Worm (Caenorhabditis elegans) whole organism, mixed stage, embryonic: ENCODE data around the gene moc-2.

Experiments
- M03D4.4 ChIP-seq: sonication (generic microtip); optimal IDR thresholded peaks from 2 replicates; lab custom pipeline; 2017; ENCODE audit warnings: mild to moderate bottlenecking, missing genetic modification characterization, missing compliant biosample characterization
- bed-3 ChIP-seq: fragments of 200-800 bp; sonication (Bioruptor generic); optimal IDR thresholded peaks from 3 replicates; lab custom pipeline; 2018; ENCODE audit warnings: mild to moderate bottlenecking, missing genetic modification characterization, moderate library complexity, missing compliant biosample characterization
- blmp-1 ChIP-seq: fragments of 150-350 bp; optimal IDR thresholded peaks from 2 replicates; lab custom pipeline; 2014; ENCODE audit warnings: missing biosample characterization, missing genetic modification characterization
- ceh-39 ChIP-seq: fragments of 150-350 bp; optimal IDR thresholded peaks from 2 replicates; lab custom pipeline; 2014; ENCODE audit warnings: missing biosample characterization, missing genetic modification characterization
- ceh-43 ChIP-seq: fragments of 200-800 bp; sonication (Bioruptor generic); optimal IDR thresholded peaks from 2 replicates; lab custom pipeline; 2018; ENCODE audit warnings: mild to moderate bottlenecking, missing genetic modification characterization, moderate library complexity, missing compliant biosample characterization
- ceh-83 ChIP-seq: fragments of 200-800 bp; sonication (Bioruptor generic); optimal IDR thresholded peaks from 2 replicates; lab custom pipeline; 2018; ENCODE audit warnings: mild to moderate bottlenecking, missing genetic modification characterization, missing compliant biosample characterization
- ces-1 ChIP-seq: fragments of 150-350 bp; optimal IDR thresholded peaks from 2 replicates; lab custom pipeline; 2014; ENCODE audit warnings: missing biosample characterization, missing genetic modification reagents, missing genetic modification characterization
- cnd-1 ChIP-seq: fragments of 200-800 bp; sonication (Bioruptor generic); optimal IDR thresholded peaks from 2 replicates; lab custom pipeline; 2018; ENCODE audit warnings: mild to moderate bottlenecking, missing genetic modification characterization, missing compliant biosample characterization
- drap-1 ChIP-seq: fragments of 200-800 bp; sonication (Bioruptor generic); optimal IDR thresholded peaks from 3 replicates; lab custom pipeline; 2018; ENCODE audit warnings: mild to moderate bottlenecking, missing genetic modification characterization, missing compliant biosample characterization
- elt-1 ChIP-seq: sonication (generic microtip); optimal IDR thresholded peaks from 2 replicates; lab custom pipeline; 2017; ENCODE audit warnings: missing genetic modification characterization, mild to moderate bottlenecking, missing compliant biosample characterization, antibody characterized with exemption, moderate library complexity, borderline replicate concordance; ENCODE audit not compliant: insufficient read depth
- elt-3 ChIP-seq: fragments of 150-350 bp; optimal IDR thresholded peaks from 2 replicates; lab custom pipeline; 2014; ENCODE audit warnings: missing biosample characterization, missing genetic modification characterization
- flh-1 ChIP-seq: fragments of 200-800 bp; sonication (Bioruptor generic); optimal IDR thresholded peaks from 2 replicates; lab custom pipeline; 2018; ENCODE audit warnings: mild to moderate bottlenecking, missing genetic modification characterization, moderate library complexity, missing compliant biosample characterization
- ham-2 ChIP-seq: fragments of 200-800 bp; sonication (Bioruptor generic); optimal IDR thresholded peaks from 2 replicates; lab custom pipeline; 2018; ENCODE audit warnings: mild to moderate bottlenecking, missing genetic modification characterization, missing compliant biosample characterization
- hlh-1 ChIP-seq: fragments of 150-350 bp; optimal IDR thresholded peaks from 2 replicates; lab custom pipeline; 2014; ENCODE audit warnings: missing biosample characterization, missing genetic modification reagents, missing genetic modification characterization
- lin-13 ChIP-seq: fragments of 150-350 bp; optimal IDR thresholded peaks from 2 replicates; lab custom pipeline; 2014; ENCODE audit warnings: missing biosample characterization, missing genetic modification characterization
- lin-32 ChIP-seq: fragments of 200-800 bp; sonication (Bioruptor generic); optimal IDR thresholded peaks from 2 replicates; lab custom pipeline; 2018; ENCODE audit warnings: mild to moderate bottlenecking, missing genetic modification characterization, missing compliant biosample characterization
- lsy-2 ChIP-seq: fragments of 150-350 bp; optimal IDR thresholded peaks from 2 replicates; lab custom pipeline; 2014; ENCODE audit warnings: missing biosample characterization, missing genetic modification characterization
- mab-5 ChIP-seq: fragments of 150-350 bp; optimal IDR thresholded peaks from 2 replicates; lab custom pipeline; 2014; ENCODE audit warnings: missing biosample characterization, missing genetic modification characterization
- mep-1 ChIP-seq: fragments of 150-350 bp; optimal IDR thresholded peaks from 2 replicates; lab custom pipeline; 2017; ENCODE audit warnings: missing biosample characterization, missing genetic modification reagents, missing genetic modification characterization, inconsistent platforms
- mls-2 ChIP-seq: sonication (generic microtip); optimal IDR thresholded peaks from 2 replicates; lab custom pipeline; 2016; ENCODE audit warnings: mild to moderate bottlenecking, missing genetic modification characterization, moderate library complexity, missing compliant biosample characterization
- nhr-12 ChIP-seq: fragments of 150-350 bp; optimal IDR thresholded peaks from 2 replicates; lab custom pipeline; 2014; ENCODE audit warnings: missing biosample characterization, missing genetic modification characterization
- nhr-2 ChIP-seq: fragments of 150-350 bp; optimal IDR thresholded peaks from 2 replicates; lab custom pipeline; 2014; ENCODE audit warnings: missing biosample characterization, missing genetic modification characterization
- nhr-237 ChIP-seq: fragments of 150-350 bp; optimal IDR thresholded peaks from 2 replicates; lab custom pipeline; 2014; ENCODE audit warnings: missing biosample characterization, missing genetic modification characterization
- nhr-28 ChIP-seq: fragments of 150-350 bp; optimal IDR thresholded peaks from 2 replicates; lab custom pipeline; 2014; ENCODE audit warnings: missing biosample characterization, missing genetic modification characterization
- nhr-76 ChIP-seq: sonication (generic microtip); optimal IDR thresholded peaks from 2 replicates; lab custom pipeline; 2017; ENCODE audit warnings: missing biosample characterization, missing genetic modification characterization
- pha-4 ChIP-seq: fragments of 150-350 bp; optimal IDR thresholded peaks from 2 replicates; lab custom pipeline; 2018; ENCODE audit warnings: missing biosample characterization, missing genetic modification reagents, missing genetic modification characterization
- sem-2 ChIP-seq: fragments of 200-800 bp; sonication (Bioruptor generic); optimal IDR thresholded peaks from 2 replicates; lab custom pipeline; 2018; ENCODE audit warnings: mild to moderate bottlenecking, missing genetic modification characterization, missing compliant biosample characterization
- snpc-4 ChIP-seq: fragments of 150-350 bp; optimal IDR thresholded peaks from 2 replicates; lab custom pipeline; 2014; ENCODE audit warnings: missing biosample characterization, missing genetic modification characterization
- sptf-1 ChIP-seq: sonication (generic microtip); optimal IDR thresholded peaks from 2 replicates; lab custom pipeline; 2017; ENCODE audit warnings: mild to moderate bottlenecking, missing genetic modification characterization, moderate library complexity, missing compliant biosample characterization
- tbx-8 ChIP-seq: fragments of 200-800 bp; sonication (Bioruptor generic); optimal IDR thresholded peaks from 2 replicates; lab custom pipeline; 2018; ENCODE audit warnings: mild to moderate bottlenecking, missing genetic modification characterization, moderate library complexity, missing compliant biosample characterization
- unc-120 ChIP-seq: sonication (generic microtip); optimal IDR thresholded peaks from 2 replicates; lab custom pipeline; 2017; ENCODE audit warnings: missing genetic modification characterization, missing compliant biosample characterization; ENCODE audit not compliant: poor library complexity, severe bottlenecking
- unc-62 ChIP-seq: fragments of 150-350 bp; optimal IDR thresholded peaks from 2 replicates; lab custom pipeline; 2014; ENCODE audit warnings: missing biosample characterization, missing genetic modification reagents, missing genetic modification characterization
- ztf-11 ChIP-seq: fragments of 150-350 bp; optimal IDR thresholded peaks from 2 replicates; lab custom pipeline; 2014; ENCODE audit warnings: missing biosample characterization, missing genetic modification characterization

moc-2 gene

ce11 chrV:6492497-6492896 lies 11.5 kb downstream of the moc-2 start:
- no peak for TF ChIP-seq sem-2 (GFP tag; lab: Kevin White, UChicago)
- no peak for TF ChIP-seq lsy-2 (tag; lab: Kevin White, UChicago)
- TF ChIP-seq ceh-43 (GFP tag; lab: Kevin White, UChicago) = no peak
- no peak for TF ChIP-seq bed-3

- TF ChIP-seq nhr-12 (tag; lab: Kevin White, UChicago) = no peak
- no peak for TF ChIP-seq ceh-39 (tag; lab: Kevin White, UChicago)
- no peak for TF ChIP-seq lin-13
- no peak for TF ChIP-seq ces-1 (GFP tag; lab: Kevin White, UChicago)
- no peak for TF ChIP-seq snpc-4
- no peak for TF ChIP-seq nhr-76 (tag; lab: Kevin White, UChicago)
- no peak for TF ChIP-seq M03D4.4 (tag; lab: Kevin White, UChicago)
- no peak for TF ChIP-seq sem-2 (GFP tag; lab: Kevin White, UChicago)
- TF ChIP-seq flh-1 (GFP tag; lab: Kevin White, UChicago) = no peak
- no peak for TF ChIP-seq unc-62 (GFP tag; lab: Kevin White, UChicago)
- no peak for TF ChIP-seq elt-1
- TF ChIP-seq drap-1 (GFP tag; lab: Kevin White, UChicago) = no peak
- no peak for TF ChIP-seq ztf-11 (tag; lab: Kevin White, UChicago)
- no peak for TF ChIP-seq ham-2
- TF ChIP-seq bed-3 = no peak
- no peak for TF ChIP-seq cnd-1
- TF ChIP-seq blmp-1 (tag; lab: Kevin White, UChicago) = no peak
- TF ChIP-seq hlh-1 (tag; lab: Kevin White, UChicago) = no peak
- TF ChIP-seq tbx-8 (GFP tag; lab: Kevin White, UChicago) = no peak
- TF ChIP-seq nhr-237 (tag; lab: Kevin White, UChicago) = no peak
These were observed 15.1 kb downstream of the moc-2 start, which contains the start of gene lec-10 for ce11 chrV:6488849-6489248. Gene lec-10 (minus strand): TSS chrV:6489120.

DNA sequence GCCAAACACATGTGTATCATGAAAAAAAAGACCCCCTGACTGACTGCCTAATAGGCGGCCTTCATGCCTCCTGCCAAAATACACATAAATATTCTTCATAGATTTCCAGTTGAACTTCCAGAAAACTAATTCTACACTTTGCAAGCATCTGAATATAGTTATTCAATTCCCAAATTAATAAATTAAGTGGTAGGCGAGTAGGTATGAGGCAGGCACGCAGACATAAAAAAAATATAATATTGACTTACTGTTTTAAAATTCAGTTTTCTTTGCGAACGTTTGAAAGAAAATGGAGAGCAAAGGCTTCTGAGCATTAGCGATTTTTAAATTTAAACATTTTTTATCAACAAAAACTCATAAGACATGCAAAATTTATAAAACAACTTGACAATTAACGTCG lies 16.1 kb downstream of the moc-2 start:
- TF ChIP-seq nhr-28 (tag; lab: Kevin White, UChicago) (no peak), sptf-1 (tag; lab: Kevin White, UChicago) (peak; percentile 0)

ce11 chrV:6485109-6485508 lies 18.9 kb downstream of the moc-2 start:
- TF ChIP-seq flh-1 (GFP tag; lab: Kevin White, UChicago) (no peak), sem-2 (GFP tag; lab: Kevin White, UChicago) (peak; percentile 23), lin-32 (GFP tag; lab: Kevin White, UChicago) (peak; percentile 22), mls-2 (tag; lab: Kevin White, UChicago) (peak; percentile 71), pha-4 (peak; percentile 10), mep-1 (tag; lab: Kevin White, UChicago) (no peak), unc-62 (GFP tag; lab: Kevin White, UChicago) (no peak), unc-120 (tag; lab: Kevin White, UChicago) (no peak), lsy-2 (tag; lab: Kevin White, UChicago) (no peak), ztf-11 (tag; lab: Kevin White, UChicago) (no peak), nhr-237 (tag; lab: Kevin White, UChicago) (no peak), tbx-8 (GFP tag; lab: Kevin White, UChicago) (no peak), lin-13 (no peak), ceh-43 (GFP tag; lab: Kevin White, UChicago) (peak; percentile 68), ceh-83 (GFP tag; lab: Kevin White, UChicago) (peak; percentile 20), sptf-1 (tag; lab: Kevin White, UChicago) (peak; percentile 74), elt-1 (no peak), elt-3 (tag; lab: Kevin White, UChicago) (no peak), nhr-76 (tag; lab: Kevin White, UChicago) (no peak), nhr-2 (tag; lab: Kevin White, UChicago) (peak; percentile 47)

DNA sequence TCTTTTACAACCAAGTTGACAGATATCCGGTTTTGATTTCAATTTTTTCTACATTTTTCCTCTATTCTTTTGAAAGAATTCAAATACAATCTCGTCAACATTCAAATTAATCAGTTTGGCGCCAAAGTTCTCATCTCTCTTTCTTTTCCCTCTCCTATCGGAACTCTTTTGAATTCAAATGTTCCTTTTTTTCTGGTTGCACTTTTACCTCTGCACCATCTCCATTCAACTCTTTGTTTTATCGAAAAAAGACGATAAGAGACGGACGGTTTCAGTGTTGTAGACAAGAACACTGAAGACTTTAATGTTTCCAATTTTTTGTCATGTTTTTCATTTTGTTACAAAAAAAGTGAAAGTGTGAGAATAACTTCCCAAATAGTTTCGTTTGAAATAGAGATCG lies 28.0 kb downstream of the moc-2 start:
- TF ChIP-seq blmp-1 (tag; lab: Kevin White, UChicago) = no peak
- TF ChIP-seq pha-4 = no peak
- TF ChIP-seq ces-1 (GFP tag; lab: Kevin White, UChicago) = no peak
- TF ChIP-seq mab-5 = no peak
- TF ChIP-seq unc-120 (tag; lab: Kevin White, UChicago) = no peak
- TF ChIP-seq drap-1 (GFP tag; lab: Kevin White, UChicago) = no peak
- no peak for TF ChIP-seq elt-1
- no peak for TF ChIP-seq nhr-28 (tag; lab: Kevin White, UChicago)
- TF ChIP-seq ham-2 = no peak
- no peak for TF ChIP-seq sptf-1 (tag; lab: Kevin White, UChicago)
- TF ChIP-seq mep-1 (tag; lab: Kevin White, UChicago) = no peak
- no peak for TF ChIP-seq hlh-1 (tag; lab: Kevin White, UChicago)
- TF ChIP-seq ztf-11 (tag; lab: Kevin White, UChicago) = no peak
- TF ChIP-seq nhr-12 (tag; lab: Kevin White, UChicago) = no peak
- no peak for TF ChIP-seq lin-32 (GFP tag; lab: Kevin White, UChicago)
